Fruit fly (Drosophila melanogaster) whole organism, embryonic: ENCODE results near the gene RacGAP84C.

Experiments
- B-H2 ChIP-seq: fragments of 200-800 bp; sonication (Bioruptor generic); optimal IDR thresholded peaks from 2 replicates; lab custom pipeline; 2018; ENCODE audit warnings: missing biosample characterization, mild to moderate bottlenecking, missing genetic modification characterization
- Blimp-1 ChIP-seq: fragments of 200-800 bp; sonication (Bioruptor generic); optimal IDR thresholded peaks from 3 replicates; lab custom pipeline; 2018; ENCODE audit warnings: missing biosample characterization, missing genetic modification characterization, mild to moderate bottlenecking, moderate library complexity, missing genetic modification reagents
- C15 ChIP-seq: fragments of 200-800 bp; sonication (Bioruptor generic); IDR thresholded peaks from 3 replicates; pipeline ENCODE4 v1.3.6; 2022; ENCODE audit warnings: missing biosample characterization, missing genetic modification characterization
- CG10147 ChIP-seq: fragments of 200-800 bp; sonication (Bioruptor generic); optimal IDR thresholded peaks from 2 replicates; lab custom pipeline; 2019; ENCODE audit warnings: missing biosample characterization, mild to moderate bottlenecking, missing genetic modification characterization, moderate library complexity
- CG12744 ChIP-seq: fragments of 200-800 bp; sonication (Bioruptor generic); optimal IDR thresholded peaks from 2 replicates; lab custom pipeline; 2016; ENCODE audit warnings: missing biosample characterization, missing genetic modification characterization
- CG13123 ChIP-seq: fragments of 200-800 bp; sonication (Bioruptor generic); optimal IDR thresholded peaks from 2 replicates; lab custom pipeline; 2016; ENCODE audit warnings: missing biosample characterization, missing genetic modification characterization
- CG14050 ChIP-seq: fragments of 200-800 bp; sonication (Bioruptor generic); IDR thresholded peaks from 3 replicates; pipeline ENCODE4 v1.3.6; 2022; ENCODE audit warnings: missing biosample characterization, missing genetic modification characterization
- CG14965 ChIP-seq: fragments of 200-800 bp; sonication (Bioruptor generic); optimal IDR thresholded peaks from 2 replicates; lab custom pipeline; 2016; ENCODE audit warnings: missing biosample characterization, missing genetic modification characterization, borderline replicate concordance
- CG15514 ChIP-seq: fragments of 200-800 bp; sonication (Bioruptor generic); optimal IDR thresholded peaks from 3 replicates; lab custom pipeline; 2017; ENCODE audit warnings: missing biosample characterization, missing genetic modification characterization, mild to moderate bottlenecking, moderate library complexity, missing genetic modification reagents
- CG15601 ChIP-seq: fragments of 200-800 bp; sonication (Bioruptor generic); optimal IDR thresholded peaks from 3 replicates; lab custom pipeline; 2019; ENCODE audit warnings: missing biosample characterization, mild to moderate bottlenecking, missing genetic modification characterization, moderate library complexity
- CG15696 ChIP-seq: fragments of 200-800 bp; sonication (Bioruptor generic); optimal IDR thresholded peaks from 2 replicates; lab custom pipeline; 2019; ENCODE audit warnings: missing biosample characterization, mild to moderate bottlenecking, missing genetic modification characterization, moderate library complexity
- CG2116 ChIP-seq: fragments of 200-800 bp; sonication (Bioruptor generic); optimal IDR thresholded peaks from 3 replicates; lab custom pipeline; 2018; ENCODE audit warnings: missing biosample characterization, mild to moderate bottlenecking, missing genetic modification characterization
- CG2202 ChIP-seq: fragments of 200-800 bp; sonication (Bioruptor generic); optimal IDR thresholded peaks from 2 replicates; lab custom pipeline; 2018; ENCODE audit warnings: missing biosample characterization, mild to moderate bottlenecking, missing genetic modification characterization
- CG3065 ChIP-seq: fragments of 200-800 bp; sonication (Bioruptor generic); optimal IDR thresholded peaks from 2 replicates; lab custom pipeline; 2016; ENCODE audit warnings: missing biosample characterization, missing genetic modification characterization
- CG32767 ChIP-seq: fragments of 200-800 bp; sonication (Bioruptor generic); IDR thresholded peaks from 2 replicates; pipeline ENCODE4 v1.3.6; 2022; ENCODE audit warnings: missing biosample characterization, missing genetic modification characterization
- CG34376 ChIP-seq: fragments of 200-800 bp; sonication (Bioruptor generic); optimal IDR thresholded peaks from 2 replicates; lab custom pipeline; 2018; ENCODE audit warnings: missing biosample characterization, mild to moderate bottlenecking, missing genetic modification characterization
- CG4730 ChIP-seq: fragments of 200-800 bp; sonication (Bioruptor generic); IDR thresholded peaks from 2 replicates; pipeline ENCODE4 v1.3.6; 2022; ENCODE audit warnings: missing biosample characterization, missing genetic modification characterization
- CG8765 ChIP-seq: fragments of 200-800 bp; sonication (Bioruptor generic); IDR thresholded peaks from 2 replicates; pipeline ENCODE4 v1.3.6; 2022; ENCODE audit warnings: missing biosample characterization, missing genetic modification characterization
- CG9437 ChIP-seq: fragments of 200-800 bp; sonication (Bioruptor generic); optimal IDR thresholded peaks from 2 replicates; lab custom pipeline; 2018; ENCODE audit warnings: missing biosample characterization, mild to moderate bottlenecking, missing genetic modification characterization
- CG9727 ChIP-seq: fragments of 200-800 bp; sonication (Bioruptor generic); optimal IDR thresholded peaks from 3 replicates; lab custom pipeline; 2017; ENCODE audit warnings: missing biosample characterization, mild to moderate bottlenecking, missing genetic modification characterization
- CrebB ChIP-seq: fragments of 200-800 bp; sonication (Bioruptor generic); optimal IDR thresholded peaks from 3 replicates; lab custom pipeline; 2018; ENCODE audit warnings: missing biosample characterization, mild to moderate bottlenecking, missing genetic modification characterization
- D19A ChIP-seq: fragments of 200-800 bp; optimal IDR thresholded peaks from 3 replicates; lab custom pipeline; 2019; ENCODE audit warnings: missing biosample characterization, mild to moderate bottlenecking, missing genetic modification characterization, moderate library complexity
- Dad ChIP-seq: fragments of 200-800 bp; sonication (Bioruptor generic); optimal IDR thresholded peaks from 3 replicates; lab custom pipeline; 2016; ENCODE audit warnings: missing biosample characterization, missing genetic modification characterization
- Deaf1 ChIP-seq: fragments of 200-800 bp; optimal IDR thresholded peaks from 3 replicates; lab custom pipeline; 2019; ENCODE audit warnings: missing biosample characterization, mild to moderate bottlenecking, missing genetic modification characterization, moderate library complexity
- Dref ChIP-seq: fragments of 200-800 bp; sonication (Bioruptor generic); IDR thresholded peaks from 2 replicates; pipeline ENCODE4 v1.3.6; 2022; ENCODE audit warnings: missing biosample characterization, missing genetic modification characterization
- E2f2 ChIP-seq: fragments of 200-800 bp; sonication (Bioruptor generic); IDR thresholded peaks from 2 replicates; pipeline ENCODE4 v1.3.6; 2022; ENCODE audit warnings: missing biosample characterization, missing genetic modification characterization
- Kr ChIP-seq: fragments of 200-800 bp; sonication (Bioruptor generic); optimal IDR thresholded peaks from 2 replicates; lab custom pipeline; 2017; ENCODE audit warnings: missing biosample characterization, mild to moderate bottlenecking, missing genetic modification characterization
- Myb ChIP-seq: fragments of 200-800 bp; sonication (Bioruptor generic); optimal IDR thresholded peaks from 2 replicates; lab custom pipeline; 2016; ENCODE audit warnings: missing biosample characterization, missing genetic modification characterization
- Nf-YC ChIP-seq: fragments of 200-800 bp; optimal IDR thresholded peaks from 3 replicates; lab custom pipeline; 2019; ENCODE audit warnings: missing biosample characterization, mild to moderate bottlenecking, missing genetic modification characterization, moderate library complexity
- NfI ChIP-seq: fragments of 200-800 bp; sonication (Bioruptor generic); optimal IDR thresholded peaks from 3 replicates; lab custom pipeline; 2018; ENCODE audit warnings: missing biosample characterization, mild to moderate bottlenecking, missing genetic modification characterization, moderate library complexity
- Ptx1 ChIP-seq: fragments of 200-800 bp; sonication (Bioruptor generic); IDR thresholded peaks from 2 replicates; pipeline ENCODE4 v1.3.6; 2022; ENCODE audit warnings: missing biosample characterization, missing genetic modification characterization
- Six4 ChIP-seq: fragments of 200-800 bp; sonication (Bioruptor generic); optimal IDR thresholded peaks from 2 replicates; lab custom pipeline; 2016; ENCODE audit warnings: missing biosample characterization, missing genetic modification characterization
- Sox102F ChIP-seq: fragments of 200-800 bp; sonication (Bioruptor generic); optimal IDR thresholded peaks from 2 replicates; lab custom pipeline; 2018; ENCODE audit warnings: missing biosample characterization, mild to moderate bottlenecking, missing genetic modification characterization, moderate library complexity
- Taf1 ChIP-seq: fragments of 200-800 bp; sonication (Bioruptor generic); IDR thresholded peaks from 2 replicates; pipeline ENCODE4 v1.3.6; 2022; ENCODE audit warnings: missing biosample characterization, missing genetic modification characterization
- ci ChIP-seq: fragments of 200-800 bp; sonication (Bioruptor generic); IDR thresholded peaks from 3 replicates; pipeline ENCODE4 v1.3.6; 2022; ENCODE audit warnings: missing biosample characterization, missing genetic modification characterization
- gcm ChIP-seq: fragments of 200-800 bp; sonication (Bioruptor generic); optimal IDR thresholded peaks from 2 replicates; lab custom pipeline; 2019; ENCODE audit warnings: missing biosample characterization, mild to moderate bottlenecking, missing genetic modification characterization, moderate library complexity
- hb ChIP-seq: fragments of 200-800 bp; sonication (Bioruptor generic); IDR thresholded peaks from 3 replicates; pipeline ENCODE4 v1.3.6; 2022; ENCODE audit warnings: missing biosample characterization, missing genetic modification characterization; ENCODE audit not compliant: partially characterized antibody
- hbn ChIP-seq: fragments of 200-800 bp; sonication (Bioruptor generic); IDR thresholded peaks from 2 replicates; pipeline ENCODE4 v1.3.6; 2022; ENCODE audit warnings: missing biosample characterization, missing genetic modification characterization; ENCODE audit not compliant: partially characterized antibody
- hkb ChIP-seq, 2 experiments: fragments of 200-800 bp in 1 of 2; fragments of >200 bp in 1 of 2; sonication (Bioruptor generic) in 1 of 2; IDR thresholded peaks in 1 of 2; optimal IDR thresholded peaks in 1 of 2; 2 replicates each; pipeline versions ENCODE4 v1.3.6 to Lab custom; 2017 to 2022; ENCODE audit warnings: missing biosample characterization in 1 of 2, missing genetic modification characterization in 1 of 2
- jumu ChIP-seq: fragments of 200-800 bp; sonication (Bioruptor generic); optimal IDR thresholded peaks from 3 replicates; lab custom pipeline; 2016; ENCODE audit warnings: missing biosample characterization, missing genetic modification characterization
- kah ChIP-seq: fragments of 200-800 bp; sonication (Bioruptor generic); optimal IDR thresholded peaks from 2 replicates; lab custom pipeline; 2018; ENCODE audit warnings: missing biosample characterization, mild to moderate bottlenecking, missing genetic modification characterization
- kay ChIP-seq: fragments of 200-800 bp; sonication (Bioruptor generic); optimal IDR thresholded peaks from 2 replicates; lab custom pipeline; 2016; ENCODE audit warnings: missing biosample characterization, missing genetic modification characterization
- kni ChIP-seq: fragments of 200-800 bp; sonication (Bioruptor generic); optimal IDR thresholded peaks from 3 replicates; lab custom pipeline; 2017; ENCODE audit warnings: mild to moderate bottlenecking, missing biosample characterization, missing genetic modification reagents, missing genetic modification characterization
- lmd ChIP-seq: fragments of 200-800 bp; sonication (Bioruptor generic); IDR thresholded peaks from 2 replicates; pipeline ENCODE4 v1.3.6; 2022; ENCODE audit warnings: missing biosample characterization, missing genetic modification characterization
- lov ChIP-seq, 2 experiments: fragments of 200-800 bp in 1 of 2; fragments of >200 bp in 1 of 2; sonication (Bioruptor generic) in 1 of 2; IDR thresholded peaks in 1 of 2; optimal IDR thresholded peaks in 1 of 2; 2 replicates in 1 of 2; 3 replicates in 1 of 2; pipeline versions ENCODE4 v1.3.6 to Lab custom; 2017 to 2022; ENCODE audit warnings: missing biosample characterization in 1 of 2, missing genetic modification characterization in 1 of 2
- maf-S ChIP-seq: fragments of 200-800 bp; sonication (Bioruptor generic); optimal IDR thresholded peaks from 2 replicates; lab custom pipeline; 2016; ENCODE audit warnings: missing biosample characterization, missing genetic modification characterization
- row ChIP-seq: fragments of 200-800 bp; sonication (Bioruptor generic); IDR thresholded peaks from 3 replicates; pipeline ENCODE4 v1.3.6; 2022; ENCODE audit warnings: missing biosample characterization, missing genetic modification characterization
- salm ChIP-seq: fragments of 200-800 bp; sonication (Bioruptor generic); optimal IDR thresholded peaks from 2 replicates; lab custom pipeline; 2018; ENCODE audit warnings: missing biosample characterization, mild to moderate bottlenecking, missing genetic modification characterization
- stc ChIP-seq: fragments of 200-800 bp; sonication (Bioruptor generic); IDR thresholded peaks from 2 replicates; pipeline ENCODE4 v1.3.6; 2022; ENCODE audit warnings: missing biosample characterization, missing genetic modification characterization
- toy ChIP-seq: fragments of 200-800 bp; sonication (Bioruptor generic); IDR thresholded peaks from 2 replicates; pipeline ENCODE4 v1.3.6; 2022; ENCODE audit warnings: missing biosample characterization, missing genetic modification characterization

RacGAP84C gene

DNA sequence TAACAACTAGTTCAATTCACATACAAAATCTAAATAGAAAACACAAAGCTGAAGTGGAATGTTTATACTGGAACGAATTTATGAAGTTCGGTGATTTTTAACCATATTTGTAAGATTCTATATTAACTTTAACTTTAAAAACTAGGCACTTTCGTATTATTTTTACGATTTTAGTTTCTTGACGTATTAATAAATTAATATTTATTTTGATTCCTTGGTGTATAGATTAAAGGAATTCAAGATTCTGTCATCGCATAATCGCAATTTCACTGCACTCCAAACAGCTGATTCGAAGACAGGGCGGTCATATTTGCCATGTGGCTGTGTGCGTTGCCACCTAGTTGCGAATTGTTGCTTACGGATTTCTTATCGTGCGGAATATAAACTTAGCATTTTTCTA lies 36.3 kb upstream of the RacGAP84C start, which contains the start of the genes CG1227 and Dtwd2 (continued):
- TF ChIP-seq row (GFP tag; lab: Robert Waterston, UW) (peak; percentile 96), lmd (peak; percentile 89), CG14965 (GFP tag; lab: Kevin White, UChicago) (no peak), Deaf1 (tag; lab: Kevin White, UChicago) (no peak), Myb (GFP tag; lab: Kevin White, UChicago) (peak; percentile 8), D19A (tag; lab: Kevin White, UChicago) (peak; percentile 92), ci (peak; percentile 96), CG34376 (GFP tag; lab: Kevin White, UChicago) (peak; percentile 93), CG8765 (peak; percentile 73; the same call in 1 of the 2 replicates), kah (GFP tag; lab: Kevin White, UChicago) (peak; percentile 72), CG13123 (peak; percentile 59), salm (tag; lab: Kevin White, UChicago) (no peak), CG9437 (GFP tag; lab: Kevin White, UChicago) (peak; percentile 86), Kr (GFP tag; lab: Kevin White, UChicago) (no peak), CG15601 (tag; lab: Kevin White, UChicago) (peak; percentile 94), Blimp-1 (GFP tag; lab: Kevin White, UChicago) (peak; percentile 88), CG3065 (GFP tag; lab: Kevin White, UChicago) (peak; percentile 11), Ptx1 (GFP tag; lab: Robert Waterston, UW) (peak; percentile 90), B-H2 (peak; percentile 92), CG15514 (GFP tag; lab: Kevin White, UChicago) (peak; percentile 81), CG2202 (tag; lab: Kevin White, UChicago) (peak; percentile 84), Dref (GFP tag; lab: Robert Waterston, UW) (no peak), kay (GFP tag; lab: Kevin White, UChicago) (peak; percentile 71), stc (GFP tag; lab: Robert Waterston, UW) (peak; percentile 95), hbn (GFP tag; lab: Robert Waterston, UW) (no peak), E2f2 (peak; percentile 75), Taf1 (GFP tag; lab: Robert Waterston, UW) (peak; percentile 83), CrebB (peak; percentile 93), toy (GFP tag; lab: Robert Waterston, UW) (peak; percentile 74), Nf-YC (tag; lab: Kevin White, UChicago) (no peak), CG14050 (peak; percentile 88), CG10147 (peak; percentile 94), Six4 (peak; percentile 67), CG9727 (GFP tag; lab: Kevin White, UChicago) (peak; percentile 90), jumu (GFP tag; lab: Kevin White, UChicago) (no peak), hb (GFP tag; lab: Robert Waterston, UW) (no peak), CG32767 (peak; percentile 92), C15 (peak; percentile 83; the same call in 1 of the 3 replicates), hkb (optimal IDR thresholded peaks at IDR 0.05; lab: Kevin White, UChicago) (no peak), hkb (GFP tag; IDR thresholded peaks at IDR 0.05; lab: Robert Waterston, UW) (peak; percentile 91), maf-S (GFP tag; lab: Kevin White, UChicago) (peak; percentile 51), gcm (GFP tag; lab: Kevin White, UChicago) (no peak), CG15696 (peak; percentile 86), kni (GFP tag; lab: Kevin White, UChicago) (no peak), CG4730 (GFP tag; lab: Robert Waterston, UW) (peak; percentile 79), CG2116 (GFP tag; lab: Kevin White, UChicago) (peak; percentile 69), Sox102F (GFP tag; lab: Kevin White, UChicago) (peak; percentile 94), Dad (GFP tag; lab: Kevin White, UChicago) (peak; percentile 32), NfI (peak; percentile 92), CG12744 (GFP tag; lab: Kevin White, UChicago) (peak; percentile 57), lov (optimal IDR thresholded peaks at IDR 0.05; lab: Kevin White, UChicago) (no peak), lov (GFP tag; IDR thresholded peaks at IDR 0.05; lab: Robert Waterston, UW) (peak; percentile 84; the same call in 2 of the 3 replicates)
